Fruit fly (Drosophila melanogaster) whole organism, embryonic: ENCODE data around the gene CG13126.

Source experiments
- Aef1 ChIP-seq: fragments of 200-800 bp; sonication (Bioruptor generic); IDR thresholded peaks from 3 replicates; pipeline ENCODE4 v1.3.6; 2022; ENCODE audit warnings: missing biosample characterization, missing genetic modification characterization
- BEAF-32 ChIP-seq: fragments of 200-800 bp; sonication (Bioruptor generic); optimal IDR thresholded peaks from 3 replicates; lab custom pipeline; 2017; ENCODE audit warnings: missing biosample characterization, missing genetic modification characterization, mild to moderate bottlenecking, moderate library complexity, missing genetic modification reagents
- CG10654 ChIP-seq: fragments of 200-800 bp; sonication (Bioruptor generic); optimal IDR thresholded peaks from 2 replicates; lab custom pipeline; 2016; ENCODE audit warnings: missing biosample characterization, missing genetic modification characterization
- CG12391 ChIP-seq: fragments of 200-800 bp; sonication (Bioruptor generic); optimal IDR thresholded peaks from 3 replicates; lab custom pipeline; 2018; ENCODE audit warnings: missing biosample characterization, mild to moderate bottlenecking, missing genetic modification characterization, moderate library complexity
- CG13894 ChIP-seq: fragments of 200-800 bp; sonication (Bioruptor generic); optimal IDR thresholded peaks from 3 replicates; lab custom pipeline; 2018; ENCODE audit warnings: missing biosample characterization, mild to moderate bottlenecking, missing genetic modification characterization, moderate library complexity
- CG14441 ChIP-seq: fragments of 200-800 bp; sonication (Bioruptor generic); IDR thresholded peaks from 2 replicates; pipeline ENCODE4 v1.3.6; 2022; ENCODE audit warnings: missing biosample characterization, missing genetic modification characterization
- CG15073 ChIP-seq: fragments of 200-800 bp; sonication (Bioruptor generic); optimal IDR thresholded peaks from 2 replicates; lab custom pipeline; 2016; ENCODE audit warnings: missing biosample characterization, missing genetic modification characterization
- CG15601 ChIP-seq: fragments of 200-800 bp; sonication (Bioruptor generic); optimal IDR thresholded peaks from 3 replicates; lab custom pipeline; 2019; ENCODE audit warnings: missing biosample characterization, mild to moderate bottlenecking, missing genetic modification characterization, moderate library complexity
- CG1603 ChIP-seq: fragments of 200-800 bp; sonication (Bioruptor generic); optimal IDR thresholded peaks from 2 replicates; lab custom pipeline; 2019; ENCODE audit warnings: missing biosample characterization, mild to moderate bottlenecking, missing genetic modification characterization, moderate library complexity
- CG2875 ChIP-seq: fragments of 200-800 bp; sonication (Bioruptor generic); optimal IDR thresholded peaks from 2 replicates; lab custom pipeline; 2017; ENCODE audit warnings: missing biosample characterization, mild to moderate bottlenecking, missing genetic modification characterization, missing genetic modification reagents
- CG31224 ChIP-seq: fragments of 200-800 bp; sonication (Bioruptor generic); IDR thresholded peaks from 2 replicates; pipeline ENCODE4 v1.3.6; 2022; ENCODE audit warnings: missing biosample characterization, missing genetic modification characterization
- CG31365 ChIP-seq: fragments of 200-800 bp; sonication (Bioruptor generic); optimal IDR thresholded peaks from 2 replicates; lab custom pipeline; 2018; ENCODE audit warnings: missing biosample characterization, mild to moderate bottlenecking, missing genetic modification characterization
- CG32767 ChIP-seq: fragments of 200-800 bp; sonication (Bioruptor generic); IDR thresholded peaks from 2 replicates; pipeline ENCODE4 v1.3.6; 2022; ENCODE audit warnings: missing biosample characterization, missing genetic modification characterization
- CG33557 ChIP-seq: fragments of 200-800 bp; sonication (Bioruptor generic); optimal IDR thresholded peaks from 2 replicates; lab custom pipeline; 2019; ENCODE audit warnings: missing biosample characterization, mild to moderate bottlenecking, missing genetic modification characterization, moderate library complexity
- CG34224 ChIP-seq: fragments of 200-800 bp; sonication (Bioruptor generic); IDR thresholded peaks from 3 replicates; pipeline ENCODE4 v1.3.6; 2022; ENCODE audit warnings: missing biosample characterization, missing genetic modification characterization; ENCODE audit not compliant: partially characterized antibody
- CG43689 ChIP-seq: fragments of 200-800 bp; sonication (Bioruptor generic); IDR thresholded peaks from 2 replicates; pipeline ENCODE4 v1.3.6; 2022; ENCODE audit warnings: missing biosample characterization, missing genetic modification characterization
- CG6175 ChIP-seq: fragments of 200-800 bp; sonication (Bioruptor generic); IDR thresholded peaks from 3 replicates; pipeline ENCODE4 v1.3.6; 2022; ENCODE audit warnings: missing biosample characterization, missing genetic modification characterization
- CG6683 ChIP-seq: fragments of 200-800 bp; sonication (Bioruptor generic); optimal IDR thresholded peaks from 2 replicates; lab custom pipeline; 2017; ENCODE audit warnings: missing biosample characterization, mild to moderate bottlenecking, missing genetic modification characterization, missing genetic modification reagents
- CG7745 ChIP-seq: fragments of 200-800 bp; sonication (Bioruptor generic); optimal IDR thresholded peaks from 2 replicates; lab custom pipeline; 2018; ENCODE audit warnings: missing biosample characterization, mild to moderate bottlenecking, missing genetic modification characterization, moderate library complexity
- CG8944 ChIP-seq: fragments of 200-800 bp; sonication (Bioruptor generic); optimal IDR thresholded peaks from 3 replicates; lab custom pipeline; 2016; ENCODE audit warnings: missing biosample characterization, missing genetic modification characterization
- CG9215 ChIP-seq: fragments of 200-800 bp; sonication (Bioruptor generic); IDR thresholded peaks from 2 replicates; pipeline ENCODE4 v1.3.6; 2022; ENCODE audit warnings: missing biosample characterization, missing genetic modification characterization
- D19B ChIP-seq: fragments of 200-800 bp; sonication (Bioruptor generic); optimal IDR thresholded peaks from 2 replicates; lab custom pipeline; 2017; ENCODE audit warnings: missing biosample characterization, mild to moderate bottlenecking, missing genetic modification characterization
- Dip2 ChIP-seq: fragments of 200-800 bp; sonication (Bioruptor generic); IDR thresholded peaks from 2 replicates; pipeline ENCODE4 v1.3.6; 2022; ENCODE audit warnings: missing biosample characterization, missing genetic modification characterization
- Doc3 ChIP-seq: fragments of 200-800 bp; sonication (Bioruptor generic); IDR thresholded peaks from 3 replicates; pipeline ENCODE4 v1.3.6; 2022; ENCODE audit warnings: missing biosample characterization, missing genetic modification characterization; ENCODE audit not compliant: partially characterized antibody
- HmgD ChIP-seq: fragments of 200-800 bp; sonication (Bioruptor generic); optimal IDR thresholded peaks from 3 replicates; lab custom pipeline; 2016; ENCODE audit warnings: missing biosample characterization, missing genetic modification characterization
- Hmx ChIP-seq: fragments of 200-800 bp; sonication (Bioruptor generic); optimal IDR thresholded peaks from 2 replicates; lab custom pipeline; 2016; ENCODE audit warnings: missing biosample characterization, missing genetic modification characterization
- Hsf ChIP-seq: fragments of 200-800 bp; sonication (Bioruptor generic); optimal IDR thresholded peaks from 3 replicates; lab custom pipeline; 2016; ENCODE audit warnings: missing biosample characterization, missing genetic modification characterization
- Myb ChIP-seq: fragments of 200-800 bp; sonication (Bioruptor generic); optimal IDR thresholded peaks from 2 replicates; lab custom pipeline; 2016; ENCODE audit warnings: missing biosample characterization, missing genetic modification characterization
- Xbp1 ChIP-seq: fragments of 200-800 bp; sonication (Bioruptor generic); optimal IDR thresholded peaks from 3 replicates; lab custom pipeline; 2016; ENCODE audit warnings: missing biosample characterization, mild to moderate bottlenecking, missing genetic modification characterization
- Xrp1 ChIP-seq: fragments of 200-800 bp; sonication (Bioruptor generic); IDR thresholded peaks from 2 replicates; pipeline ENCODE4 v1.3.6; 2022; ENCODE audit warnings: missing biosample characterization, missing genetic modification characterization
- ato ChIP-seq: fragments of 200-800 bp; sonication (Bioruptor generic); IDR thresholded peaks from 2 replicates; pipeline ENCODE4 v1.3.6; 2022; ENCODE audit warnings: missing biosample characterization, missing genetic modification characterization; ENCODE audit not compliant: partially characterized antibody
- chif ChIP-seq, 2 experiments: fragments of 200-800 bp; sonication (Bioruptor generic); optimal IDR thresholded peaks; 3 replicates each; lab custom pipeline; 2016; ENCODE audit warnings: missing biosample characterization in 2 of 2, missing genetic modification characterization in 2 of 2
- danr ChIP-seq: fragments of 200-800 bp; sonication (Bioruptor generic); IDR thresholded peaks from 2 replicates; pipeline ENCODE4 v1.3.6; 2022; ENCODE audit warnings: missing biosample characterization, missing genetic modification characterization
- disco-r ChIP-seq: fragments of 200-800 bp; sonication (Bioruptor generic); optimal IDR thresholded peaks from 2 replicates; lab custom pipeline; 2016; ENCODE audit warnings: missing biosample characterization, missing genetic modification characterization
- emc ChIP-seq: fragments of 200-800 bp; sonication (Bioruptor generic); optimal IDR thresholded peaks from 2 replicates; lab custom pipeline; 2016; ENCODE audit warnings: missing biosample characterization, missing genetic modification characterization
- en ChIP-seq: fragments of 200-800 bp; sonication (Bioruptor generic); optimal IDR thresholded peaks from 2 replicates; lab custom pipeline; 2016; ENCODE audit warnings: missing biosample characterization, missing genetic modification characterization
- ftz-f1 ChIP-seq: fragments of 200-800 bp; sonication (Bioruptor generic); optimal IDR thresholded peaks from 2 replicates; lab custom pipeline; 2016; ENCODE audit warnings: missing biosample characterization, missing genetic modification characterization
- gem ChIP-seq: fragments of 200-800 bp; sonication (Bioruptor generic); optimal IDR thresholded peaks from 2 replicates; lab custom pipeline; 2019; ENCODE audit warnings: missing biosample characterization, mild to moderate bottlenecking, missing genetic modification characterization, moderate library complexity
- hb ChIP-seq: fragments of 200-800 bp; sonication (Bioruptor generic); IDR thresholded peaks from 3 replicates; pipeline ENCODE4 v1.3.6; 2022; ENCODE audit warnings: missing biosample characterization, missing genetic modification characterization; ENCODE audit not compliant: partially characterized antibody
- inv ChIP-seq: fragments of 200-800 bp; sonication (Bioruptor generic); IDR thresholded peaks from 2 replicates; pipeline ENCODE4 v1.3.6; 2022; ENCODE audit warnings: missing biosample characterization, missing genetic modification characterization; ENCODE audit not compliant: partially characterized antibody
- jing ChIP-seq: fragments of 200-800 bp; sonication (Bioruptor generic); optimal IDR thresholded peaks from 2 replicates; lab custom pipeline; 2018; ENCODE audit warnings: missing biosample characterization, mild to moderate bottlenecking, missing genetic modification characterization
- klu ChIP-seq: fragments of 200-800 bp; sonication (Bioruptor generic); IDR thresholded peaks from 2 replicates; pipeline ENCODE4 v1.3.6; 2022; ENCODE audit warnings: missing biosample characterization, missing genetic modification characterization
- knrl ChIP-seq: fragments of 200-800 bp; sonication (Bioruptor generic); IDR thresholded peaks from 3 replicates; pipeline ENCODE4 v1.3.6; 2022; ENCODE audit warnings: missing biosample characterization, missing genetic modification characterization; ENCODE audit not compliant: partially characterized antibody
- schlank ChIP-seq: fragments of 200-800 bp; sonication (Bioruptor generic); optimal IDR thresholded peaks from 2 replicates; lab custom pipeline; 2018; ENCODE audit warnings: missing biosample characterization, mild to moderate bottlenecking, missing genetic modification characterization
- sim ChIP-seq: fragments of 200-800 bp; sonication (Bioruptor generic); IDR thresholded peaks from 2 replicates; pipeline ENCODE4 v1.3.6; 2022; ENCODE audit warnings: missing biosample characterization, missing genetic modification characterization
- sna ChIP-seq: fragments of 200-800 bp; sonication (Bioruptor generic); IDR thresholded peaks from 2 replicates; pipeline ENCODE4 v1.3.6; 2022; ENCODE audit warnings: missing biosample characterization, missing genetic modification characterization; ENCODE audit not compliant: partially characterized antibody
- ssp ChIP-seq: fragments of 200-800 bp; sonication (Bioruptor generic); IDR thresholded peaks from 2 replicates; pipeline ENCODE4 v1.3.6; 2022; ENCODE audit warnings: missing biosample characterization, missing genetic modification characterization
- trh ChIP-seq: fragments of 200-800 bp; sonication (Bioruptor generic); optimal IDR thresholded peaks from 2 replicates; lab custom pipeline; 2016; ENCODE audit warnings: missing biosample characterization, missing genetic modification characterization

The CG13126 gene

DNA sequence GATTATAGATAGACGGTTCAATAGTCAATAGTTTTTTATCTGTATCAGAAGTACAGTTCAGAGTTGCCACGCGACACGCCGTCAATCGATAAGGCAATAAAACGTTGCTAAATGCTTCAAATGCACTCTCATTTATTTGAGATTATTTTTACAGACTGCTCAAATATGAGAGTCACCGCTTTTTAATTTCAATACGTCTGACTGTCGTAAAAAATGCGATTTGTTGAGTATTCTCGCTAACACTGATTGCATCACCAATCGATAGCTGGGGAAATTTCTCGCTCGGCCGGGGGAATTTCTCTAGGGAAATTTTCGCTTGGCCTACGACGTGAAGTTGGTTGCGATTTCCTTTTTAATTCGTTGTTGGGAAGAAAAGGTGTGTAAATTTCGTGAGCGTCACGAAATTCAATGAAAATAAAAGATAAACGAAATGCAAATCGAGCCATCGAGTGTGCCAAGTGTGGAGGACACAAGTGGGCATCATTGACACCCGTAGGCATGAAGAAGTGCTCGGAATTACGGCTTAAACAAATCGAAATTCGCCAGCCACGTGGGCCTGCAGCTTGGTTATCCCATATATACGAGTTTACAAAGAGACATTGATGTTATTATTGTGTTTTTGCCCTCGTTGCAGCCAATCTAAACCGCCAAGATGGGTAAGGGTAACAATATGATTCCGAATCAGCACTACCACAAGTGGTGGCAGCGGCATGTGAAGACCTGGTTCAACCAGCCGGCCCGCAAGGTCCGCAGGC, 13.2 kb upstream of the CG13126 start, which contains the start of the genes Dref and RpL13 (continued):
- TF ChIP-seq disco-r (GFP tag; lab: Kevin White, UChicago) (peak; percentile 66), CG31224 (GFP tag; lab: Robert Waterston, UW) (peak; percentile 68), CG15601 (tag; lab: Kevin White, UChicago) (peak; percentile 90), en (GFP tag; lab: Kevin White, UChicago) (peak; percentile 86), ato (no peak), CG10654 (GFP tag; lab: Kevin White, UChicago) (peak; percentile 79), Hmx (GFP tag; lab: Kevin White, UChicago) (peak; percentile 55), Xrp1 (GFP tag; lab: Robert Waterston, UW) (peak; percentile 58; the same call in 1 of the 2 replicates), danr (GFP tag; lab: Robert Waterston, UW) (no peak), CG9215 (GFP tag; lab: Robert Waterston, UW) (peak; percentile 61), sna (GFP tag; lab: Robert Waterston, UW) (peak; percentile 86), jing (GFP tag; lab: Kevin White, UChicago) (no peak), Aef1 (GFP tag; lab: Robert Waterston, UW) (peak; percentile 47), sim (GFP tag; lab: Robert Waterston, UW) (peak; percentile 76), Hsf (GFP tag; lab: Kevin White, UChicago) (peak; percentile 81), knrl (GFP tag; lab: Robert Waterston, UW) (peak; percentile 81), CG6175 (GFP tag; lab: Robert Waterston, UW) (peak; percentile 79), trh (GFP tag; lab: Kevin White, UChicago) (peak; percentile 64), D19B (peak; percentile 75), Dip2 (no peak), inv (GFP tag; lab: Robert Waterston, UW) (peak; percentile 76), CG34224 (peak; percentile 82), ftz-f1 (GFP tag; lab: Kevin White, UChicago) (peak; percentile 54), HmgD (GFP tag; lab: Kevin White, UChicago) (peak; percentile 77), CG33557 (GFP tag; lab: Kevin White, UChicago) (peak; percentile 89), CG1603 (peak; percentile 90), CG13894 (tag; lab: Kevin White, UChicago) (peak; percentile 85), schlank (tag; lab: Kevin White, UChicago) (peak; percentile 95), CG7745 (tag; lab: Kevin White, UChicago) (peak; percentile 81), klu (GFP tag; lab: Robert Waterston, UW) (peak; percentile 41; the same call in 1 of the 2 replicates), Myb (GFP tag; lab: Kevin White, UChicago) (peak; percentile 72), ssp (GFP tag; lab: Robert Waterston, UW) (peak; percentile 49; the same call in 1 of the 2 replicates), CG14441 (peak; percentile 43), Xbp1 (GFP tag; lab: Kevin White, UChicago) (peak; percentile 77), chif (GFP tag; optimal IDR thresholded peaks at IDR 0.05; lab: Kevin White, UChicago) (peak; percentile 67 to 85), CG6683 (peak; percentile 84), CG31365 (tag; lab: Kevin White, UChicago) (peak; percentile 85), CG32767 (GFP tag; lab: Robert Waterston, UW) (peak; percentile 76), CG43689 (GFP tag; lab: Robert Waterston, UW) (peak; percentile 63), emc (peak; percentile 79), hb (GFP tag; lab: Robert Waterston, UW) (peak; percentile 76; the same call in 2 of the 3 replicates), CG8944 (GFP tag; lab: Kevin White, UChicago) (peak; percentile 51), CG12391 (tag; lab: Kevin White, UChicago) (peak; percentile 88), CG15073 (GFP tag; lab: Kevin White, UChicago) (no peak), BEAF-32 (GFP tag; lab: Kevin White, UChicago) (peak; percentile 84), gem (tag; lab: Kevin White, UChicago) (peak; percentile 73), Doc3 (peak; percentile 67), CG2875 (GFP tag; lab: Kevin White, UChicago) (peak; percentile 91)
